Worm (Caenorhabditis elegans) whole organism, L3 larva: ENCODE measurements around the gene C13A2.6.
"Not testable (repeated sequence)": the region's sequence is repeated elsewhere in the genome, so short reads cannot be mapped to it uniquely, and the experiment has no call there.

Experiments used
- ZK546.5 ChIP-seq: sonication (generic microtip); optimal IDR thresholded peaks from 2 replicates; lab custom pipeline; 2017; ENCODE audit warnings: missing biosample characterization, missing genetic modification characterization
- ceh-28 ChIP-seq: fragments of 150-350 bp; optimal IDR thresholded peaks from 2 replicates; lab custom pipeline; 2014; ENCODE audit warnings: missing biosample characterization, missing genetic modification reagents, missing genetic modification characterization
- ceh-82 ChIP-seq: fragments of 150-350 bp; optimal IDR thresholded peaks from 2 replicates; lab custom pipeline; 2014; ENCODE audit warnings: missing biosample characterization, missing genetic modification characterization
- daf-12 ChIP-seq: fragments of 150-350 bp; optimal IDR thresholded peaks from 2 replicates; lab custom pipeline; 2014; ENCODE audit warnings: missing biosample characterization, missing genetic modification reagents, missing genetic modification characterization
- egl-27 ChIP-seq: sonication (generic microtip); optimal IDR thresholded peaks from 4 replicates; lab custom pipeline; 2017; ENCODE audit warnings: missing biosample characterization, missing genetic modification reagents, missing genetic modification characterization
- elt-1 ChIP-seq: fragments of 150-350 bp; optimal IDR thresholded peaks from 2 replicates; lab custom pipeline; 2014; ENCODE audit warnings: missing biosample characterization, missing genetic modification characterization
- elt-3 ChIP-seq, 3 experiments: fragments of 150-350 bp in 1 of 3; sonication (generic microtip) in 2 of 3; optimal IDR thresholded peaks; 2 replicates in 2 of 3; 4 replicates in 1 of 3; lab custom pipeline; 2014 to 2017; ENCODE audit warnings: missing biosample characterization in 3 of 3, missing genetic modification characterization in 3 of 3
- eor-1 ChIP-seq, 2 experiments: fragments of 150-350 bp; optimal IDR thresholded peaks; 2 replicates each; lab custom pipeline; 2014 to 2018; ENCODE audit warnings: missing biosample characterization in 2 of 2, missing genetic modification characterization in 2 of 2
- fkh-10 ChIP-seq: sonication (generic microtip); optimal IDR thresholded peaks from 2 replicates; lab custom pipeline; 2017; ENCODE audit warnings: missing biosample characterization, missing genetic modification reagents, missing genetic modification characterization
- fkh-2 ChIP-seq: fragments of 150-350 bp; optimal IDR thresholded peaks from 2 replicates; lab custom pipeline; 2014; ENCODE audit warnings: missing biosample characterization, missing genetic modification reagents, missing genetic modification characterization
- jun-1 ChIP-seq: fragments of 150-350 bp; optimal IDR thresholded peaks from 2 replicates; lab custom pipeline; 2014; ENCODE audit warnings: missing biosample characterization, missing genetic modification reagents, missing genetic modification characterization
- lin-15B ChIP-seq: fragments of 150-350 bp; optimal IDR thresholded peaks from 2 replicates; lab custom pipeline; 2014; ENCODE audit warnings: missing biosample characterization, missing genetic modification characterization
- lin-39 ChIP-seq: fragments of 150-350 bp; optimal IDR thresholded peaks from 2 replicates; lab custom pipeline; 2018; ENCODE audit warnings: missing biosample characterization, missing genetic modification reagents, missing genetic modification characterization
- lsy-12 ChIP-seq: sonication (generic microtip); optimal IDR thresholded peaks from 2 replicates; lab custom pipeline; 2016; ENCODE audit warnings: mild to moderate bottlenecking, missing genetic modification characterization, missing compliant biosample characterization
- nfya-1 ChIP-seq: sonication (generic microtip); optimal IDR thresholded peaks from 2 replicates; lab custom pipeline; 2017; ENCODE audit warnings: missing genetic modification characterization, mild to moderate bottlenecking, missing compliant biosample characterization, antibody characterized with exemption, moderate library complexity; ENCODE audit not compliant: insufficient read depth
- nhr-11 ChIP-seq: fragments of 150-350 bp; optimal IDR thresholded peaks from 2 replicates; lab custom pipeline; 2014; ENCODE audit warnings: missing biosample characterization, missing genetic modification characterization
- nhr-12 ChIP-seq: fragments of 150-350 bp; optimal IDR thresholded peaks from 2 replicates; lab custom pipeline; 2014; ENCODE audit warnings: missing biosample characterization, missing genetic modification characterization
- nhr-237 ChIP-seq: fragments of 150-350 bp; optimal IDR thresholded peaks from 2 replicates; lab custom pipeline; 2014; ENCODE audit warnings: missing biosample characterization, missing genetic modification characterization
- nhr-25 ChIP-seq: sonication (generic microtip); optimal IDR thresholded peaks from 2 replicates; lab custom pipeline; 2017; ENCODE audit warnings: missing biosample characterization, missing genetic modification characterization
- nhr-43 ChIP-seq: sonication (generic microtip); optimal IDR thresholded peaks from 2 replicates; lab custom pipeline; 2016; ENCODE audit warnings: mild to moderate bottlenecking, missing genetic modification characterization, missing compliant biosample characterization; ENCODE audit not compliant: poor library complexity, severe bottlenecking
- nhr-67 ChIP-seq: fragments of 150-350 bp; optimal IDR thresholded peaks from 2 replicates; lab custom pipeline; 2014; ENCODE audit warnings: missing biosample characterization, missing genetic modification characterization
- nhr-77 ChIP-seq: fragments of 150-350 bp; optimal IDR thresholded peaks from 2 replicates; lab custom pipeline; 2014; ENCODE audit warnings: missing biosample characterization, missing genetic modification characterization
- pqm-1 ChIP-seq: fragments of 150-350 bp; optimal IDR thresholded peaks from 2 replicates; lab custom pipeline; 2017; ENCODE audit warnings: missing biosample characterization, missing genetic modification characterization, inconsistent platforms
- skn-1 ChIP-seq: fragments of 150-350 bp; optimal IDR thresholded peaks from 2 replicates; lab custom pipeline; 2014; ENCODE audit warnings: missing biosample characterization, missing genetic modification characterization
- tbx-2 ChIP-seq: sonication (generic microtip); optimal IDR thresholded peaks from 2 replicates; lab custom pipeline; 2016; ENCODE audit warnings: mild to moderate bottlenecking, missing genetic modification characterization, missing compliant biosample characterization
- unc-62 ChIP-seq: fragments of 150-350 bp; sonication (generic microtip); optimal IDR thresholded peaks from 4 replicates; lab custom pipeline; 2014; ENCODE audit warnings: missing biosample characterization, missing genetic modification reagents, missing genetic modification characterization
- ztf-11 ChIP-seq: fragments of 150-350 bp; optimal IDR thresholded peaks from 2 replicates; lab custom pipeline; 2014; ENCODE audit warnings: missing biosample characterization, missing genetic modification characterization

Gene C13A2.6

DNA sequence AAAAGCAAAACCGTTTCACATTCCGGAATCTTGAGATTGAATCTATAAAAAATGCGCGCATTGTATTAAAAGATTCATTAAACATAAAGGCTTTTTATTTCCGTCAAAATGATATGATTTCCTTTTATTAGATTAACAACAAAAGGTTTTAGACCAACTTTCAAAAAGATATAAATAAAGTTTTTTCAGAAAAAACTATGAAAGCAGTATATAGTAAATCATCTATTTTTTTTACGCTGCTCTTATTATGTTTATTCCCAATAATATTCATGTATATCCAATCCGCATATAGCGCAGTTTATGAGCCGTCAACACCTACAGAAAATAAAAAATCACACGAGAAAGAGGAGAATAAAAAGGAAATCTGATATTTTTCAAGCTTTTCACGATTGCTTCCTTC, 35.0 kb downstream of the C13A2.6 start, which contains the start of gene F07G11.2:
TSS of gene F07G11.2 (plus strand) at position 301 of the 400 bp plus-strand sequence.
- TF ChIP-seq fkh-2 (tag; lab: Kevin White, UChicago); eor-1 (tag; optimal IDR thresholded peaks at IDR 0.05; lab: Kevin White, UChicago); nhr-43 (tag; lab: Kevin White, UChicago): not testable (repeated sequence)

DNA sequence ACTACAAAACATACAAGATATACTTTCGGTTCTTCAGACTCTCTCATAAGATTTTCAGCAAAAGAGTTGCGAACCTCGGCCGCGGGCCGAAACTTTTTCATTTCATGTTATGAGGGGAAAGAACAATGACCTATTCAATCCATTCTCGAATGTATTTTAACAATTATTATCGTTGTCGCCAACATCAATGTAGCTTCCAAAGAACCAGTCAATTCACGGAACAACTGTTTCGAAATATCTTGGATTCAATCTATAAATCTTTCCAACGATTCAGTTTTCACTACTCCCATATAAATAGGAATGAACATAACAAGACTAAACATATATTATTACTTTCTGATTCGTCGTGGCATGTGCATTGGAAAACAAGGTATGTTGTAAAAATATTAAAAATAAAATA, 37.6 kb downstream of the C13A2.6 start, which contains the start of gene F07G11.1:
TSS of gene F07G11.1 (plus strand) at position 301 of the 400 bp plus-strand sequence.
- TF ChIP-seq nfya-1 (tag; lab: Kevin White, UChicago) (no peak), nhr-25 (tag; lab: Kevin White, UChicago) (no peak), fkh-10 (GFP tag; lab: Kevin White, UChicago) (no peak), elt-3 (tag; optimal IDR thresholded peaks at IDR 0.05; lab: Kevin White, UChicago) (no peak), pqm-1 (no peak), nhr-43 (tag; lab: Kevin White, UChicago) (no peak), lsy-12 (tag; lab: Kevin White, UChicago) (no peak), ztf-11 (tag; lab: Kevin White, UChicago) (no peak), tbx-2 (tag; lab: Kevin White, UChicago) (no peak), fkh-2 (tag; lab: Kevin White, UChicago) (no peak), jun-1 (no peak), nhr-67 (tag; lab: Kevin White, UChicago) (no peak), nhr-77 (no peak), skn-1 (tag; lab: Kevin White, UChicago) (no peak), daf-12 (tag; lab: Kevin White, UChicago) (no peak), egl-27 (tag; lab: Kevin White, UChicago) (no peak), nhr-12 (tag; lab: Kevin White, UChicago) (no peak)

DNA sequence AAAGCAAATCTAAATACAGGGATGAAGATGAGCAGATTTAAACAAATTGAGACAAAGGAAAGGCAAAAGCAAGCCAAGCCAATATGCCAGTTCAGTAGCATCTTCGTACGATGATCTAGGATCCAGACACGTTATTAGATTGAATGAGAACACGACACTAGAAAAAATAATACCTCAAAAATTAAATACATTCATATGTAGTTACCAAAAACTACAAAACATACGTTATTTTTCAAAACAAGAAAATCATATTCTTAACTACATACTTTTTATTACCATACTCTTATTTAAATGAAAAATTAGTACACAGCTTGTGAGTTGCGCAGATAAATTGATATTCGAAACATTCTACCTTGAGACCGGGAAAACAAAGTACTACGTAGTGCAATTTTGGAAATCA, 43.7 kb downstream of the C13A2.6 start, which contains the start of gene srx-6:
TSS of gene srx-6 (minus strand) at position 101 of the 400 bp plus-strand sequence.
- no peak for TF ChIP-seq lin-39
- TF ChIP-seq daf-12 (tag; lab: Kevin White, UChicago): no peak
- TF ChIP-seq lsy-12 (tag; lab: Kevin White, UChicago): no peak
- TF ChIP-seq nhr-11 (tag; lab: Kevin White, UChicago): no peak
- TF ChIP-seq nhr-43 (tag; lab: Kevin White, UChicago): no peak

DNA sequence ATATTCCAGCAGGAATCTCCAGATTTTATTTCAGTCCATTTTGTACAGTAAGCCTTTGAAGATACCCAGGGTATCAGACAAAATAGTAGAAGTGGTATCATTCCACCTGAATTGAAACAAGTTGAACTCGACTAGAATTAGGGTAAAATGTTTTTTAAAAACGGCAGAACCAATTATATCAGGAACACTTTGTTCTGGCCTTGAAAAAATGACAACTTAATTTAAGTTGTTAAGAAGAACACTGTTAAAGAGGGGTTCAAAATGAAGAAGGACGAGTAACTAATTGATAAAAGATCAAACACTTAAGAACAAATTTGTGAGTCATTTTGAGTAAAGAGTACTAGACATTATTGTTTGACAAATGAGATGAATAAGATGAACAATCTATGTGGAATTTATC, 51.4 kb downstream of the C13A2.6 start, which contains the start of gene lmd-4:
TSS of gene lmd-4 (minus strand) at position 101 of the 400 bp plus-strand sequence.
- no peak for TF ChIP-seq nhr-77

DNA sequence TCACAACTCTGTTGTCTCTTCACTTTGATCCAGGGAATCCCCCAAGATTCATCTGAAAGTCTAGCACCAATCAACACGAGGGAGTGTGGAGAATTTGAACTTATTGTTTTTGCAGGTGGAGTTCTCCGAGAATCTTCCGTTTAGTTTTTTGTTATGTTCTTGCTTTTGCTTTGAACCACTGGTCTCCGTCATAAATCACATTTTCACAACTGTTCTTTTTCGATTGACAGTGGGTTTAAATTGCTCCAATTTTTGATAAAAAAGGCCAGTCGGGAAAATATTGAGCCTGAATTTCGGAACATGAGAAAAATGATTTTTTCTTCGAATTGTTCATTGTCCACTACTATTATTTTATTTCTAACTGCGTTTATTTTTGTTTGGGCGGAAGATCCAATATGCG, 52.4 kb downstream of the C13A2.6 start, which contains the start of gene F10G2.10:
TSS of gene F10G2.10 (plus strand) at position 301 of the 400 bp plus-strand sequence.
- TF ChIP-seq ceh-28 (tag; lab: Kevin White, UChicago) (no peak), lin-39 (no peak), ceh-82 (tag; lab: Kevin White, UChicago) (no peak), ZK546.5 (tag; lab: Kevin White, UChicago) (no peak), nhr-11 (tag; lab: Kevin White, UChicago) (no peak), elt-3 (tag; optimal IDR thresholded peaks at IDR 0.05; lab: Kevin White, UChicago) (no peak), elt-1 (no peak), nhr-237 (tag; lab: Kevin White, UChicago) (no peak), pqm-1 (no peak), skn-1 (tag; lab: Kevin White, UChicago) (no peak), fkh-2 (tag; lab: Kevin White, UChicago) (no peak), lin-15B (no peak), unc-62 (no peak), nhr-25 (tag; lab: Kevin White, UChicago) (no peak)
